Fruit fly (Drosophila melanogaster) Kc167 (cell line): ENCODE results near the gene CG6066.

Source experiments
- h ChIP-seq: fragments of >200 bp; optimal IDR thresholded peaks from 3 replicates; lab custom pipeline; 2018; ENCODE audit warnings: missing external identifiers
- psq ChIP-seq: fragments of >200 bp; optimal IDR thresholded peaks from 2 replicates; lab custom pipeline; 2017; ENCODE audit warnings: missing external identifiers
- ttk ChIP-seq: sonication (Bioruptor generic); optimal IDR thresholded peaks from 2 replicates; lab custom pipeline; 2017; ENCODE audit warnings: missing external identifiers

- TF ChIP-seq h (lab: Kevin White, UChicago) = no peak
- TF ChIP-seq psq (lab: Kevin White, UChicago) = no peak
- no peak for TF ChIP-seq ttk
These were observed 12.2 kb upstream of the CG6066 start for dm6 chr3R:27128723-27129122.
